Worm (Caenorhabditis elegans): ENCODE measurements around the gene ugt-29.

Gene ugt-29

DNA sequence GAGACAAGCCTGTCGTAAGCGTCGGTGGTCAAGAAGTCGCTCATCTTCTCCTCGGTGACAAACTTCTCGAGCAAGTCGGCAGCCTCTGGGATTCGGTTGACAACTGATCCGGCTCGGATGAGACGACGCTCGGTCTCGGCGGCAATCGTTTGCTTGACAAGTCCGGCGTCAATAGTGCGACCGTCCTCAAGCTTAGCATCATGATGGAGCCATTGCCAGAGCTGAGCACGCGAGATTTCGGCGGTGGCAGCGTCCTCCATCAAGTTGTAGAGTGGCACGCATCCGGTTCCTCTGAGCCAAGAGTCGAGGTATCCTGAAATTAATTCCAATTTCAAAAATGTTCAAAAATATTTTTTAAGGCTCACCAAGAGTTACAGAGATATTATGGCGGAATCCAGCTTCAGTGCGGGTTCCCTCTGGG, 25.1 kb upstream of the ugt-29 start:
- TF ChIP-seq ama-1 (optimal IDR thresholded peaks at IDR 0.05): peak; percentile 60
- TF ChIP-seq mef-2 (tag; optimal IDR thresholded peaks at IDR 0.05): no peak
- no peak for TF ChIP-seq efl-1 (optimal IDR thresholded peaks at IDR 0.05)
- peak in 1 of 2 experiments; percentile 93 for TF ChIP-seq efl-1 (GFP tag; optimal IDR thresholded peaks at IDR 0.05 in 1 of 2)
- TF ChIP-seq rnt-1 (tag; optimal IDR thresholded peaks at IDR 0.05): peak; percentile 9
- no peak for TF ChIP-seq ceh-8 (GFP tag; optimal IDR thresholded peaks at IDR 0.05)
- peak; percentile 97 for TF ChIP-seq aly-2 (tag; optimal IDR thresholded peaks at IDR 0.05)
- TF ChIP-seq nhr-90 (tag; optimal IDR thresholded peaks at IDR 0.05; ENCODE audit: poor library complexity): peak; percentile 56
- no peak for TF ChIP-seq vab-15 (tag; optimal IDR thresholded peaks at IDR 0.05)
- TF ChIP-seq lir-3 (tag; optimal IDR thresholded peaks at IDR 0.05; ENCODE audit: poor library complexity): peak; percentile 10
- TF ChIP-seq elt-2 (tag; optimal IDR thresholded peaks at IDR 0.05): peak; percentile 8

DNA sequence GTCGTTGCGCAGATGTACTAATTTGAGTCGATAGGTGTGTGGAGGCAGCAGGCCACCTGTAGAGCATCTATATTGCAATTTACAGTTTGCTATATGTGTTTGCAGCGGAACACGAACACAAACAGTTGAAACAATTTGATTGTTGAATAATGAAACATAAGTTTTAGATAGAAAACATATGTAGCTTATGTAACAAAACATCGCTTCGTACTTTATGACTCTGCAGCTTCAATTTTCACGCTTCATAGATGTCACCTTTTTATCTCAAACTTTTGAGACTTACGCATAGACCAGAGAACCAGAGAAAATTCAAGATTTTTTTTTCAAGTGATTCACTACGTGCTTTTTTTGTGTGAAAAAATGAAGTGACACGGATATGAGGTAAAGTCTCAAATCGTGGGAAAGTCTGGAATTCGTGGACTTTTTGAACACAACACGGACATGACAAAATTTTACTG, 24.5 kb upstream of the ugt-29 start, which contains the start of gene fbxb-72:
Gene fbxb-72, minus strand, starts transcription at position 58 of the 458 bp plus-strand sequence.
- TF ChIP-seq hlh-4 (tag; optimal IDR thresholded peaks at IDR 0.05) (no peak), efl-1 (optimal IDR thresholded peaks at IDR 0.05) (peak; percentile 37 to 38), efl-1 (GFP tag; optimal IDR thresholded peaks at IDR 0.05 in 1 of 2) (peak in 1 of 2 experiments; percentile 95), nhr-19 (GFP tag; conservative IDR thresholded peaks at IDR 0.05) (peak; percentile 70), swsn-7 (tag; optimal IDR thresholded peaks at IDR 0.05) (peak; percentile 7), nhr-47 (tag; optimal IDR thresholded peaks at IDR 0.05) (peak; percentile 68), lin-14 (GFP tag; optimal IDR thresholded peaks at IDR 0.05) (peak; percentile 71), lsy-2 (tag; optimal IDR thresholded peaks at IDR 0.05) (peak; percentile 51 to 58), snu-23 (GFP tag; optimal IDR thresholded peaks at IDR 0.05) (peak; percentile 78), unc-62 (GFP tag; optimal IDR thresholded peaks at IDR 0.05) (no peak), skn-1 (tag; optimal IDR thresholded peaks at IDR 0.05) (no peak), nhr-71 (tag; optimal IDR thresholded peaks at IDR 0.05) (peak; percentile 84), ztf-11 (tag; optimal IDR thresholded peaks at IDR 0.05) (peak in 1 of 2 experiments; percentile 5), nhr-84 (tag; optimal IDR thresholded peaks at IDR 0.05) (peak; percentile 59), fkh-8 (tag; optimal IDR thresholded peaks at IDR 0.05) (peak; percentile 46), nhr-20 (tag; optimal IDR thresholded peaks at IDR 0.05) (peak; percentile 51), ceh-88 (GFP tag; IDR thresholded peaks at IDR 0.05) (peak; percentile 38; the same call in 1 of the 2 replicates), ztf-4 (tag; optimal IDR thresholded peaks at IDR 0.05) (peak; percentile 85), efl-3 (GFP tag; optimal IDR thresholded peaks at IDR 0.05) (no peak), lin-39 (tag; optimal IDR thresholded peaks at IDR 0.05) (peak; percentile 37), sup-37 (GFP tag; optimal IDR thresholded peaks at IDR 0.05) (peak; percentile 55), aly-2 (tag; optimal IDR thresholded peaks at IDR 0.05) (peak; percentile 100), tlp-1 (tag; optimal IDR thresholded peaks at IDR 0.05) (no peak), rnt-1 (tag; optimal IDR thresholded peaks at IDR 0.05) (peak; percentile 53), lin-13 (GFP tag; optimal IDR thresholded peaks at IDR 0.05) (no peak), tbx-2 (tag; optimal IDR thresholded peaks at IDR 0.05) (peak; percentile 69), nhr-90 (tag; optimal IDR thresholded peaks at IDR 0.05; ENCODE audit: poor library complexity) (peak; percentile 76), lir-3 (tag; optimal IDR thresholded peaks at IDR 0.05; ENCODE audit: poor library complexity) (peak; percentile 47), unc-130 (tag; optimal IDR thresholded peaks at IDR 0.05) (no peak), elt-2 (tag; optimal IDR thresholded peaks at IDR 0.05) (peak; percentile 60), hlh-17 (GFP tag; optimal IDR thresholded peaks at IDR 0.05; ENCODE audit: borderline replicate concordance) (no peak), ama-1 (optimal IDR thresholded peaks at IDR 0.05) (peak; percentile 89), C16A3.4 (tag; optimal IDR thresholded peaks at IDR 0.05) (peak; percentile 92), nhr-11 (tag; optimal IDR thresholded peaks at IDR 0.05) (peak; percentile 17), jun-1 (tag; optimal IDR thresholded peaks at IDR 0.05) (peak; percentile 48), aha-1 (tag; optimal IDR thresholded peaks at IDR 0.05) (no peak), lin-35 (GFP tag; optimal IDR thresholded peaks at IDR 0.05) (peak in 1 of 2 experiments; percentile 85), irx-1 (tag; optimal IDR thresholded peaks at IDR 0.05) (peak; percentile 3), C04F5.9 (tag; optimal IDR thresholded peaks at IDR 0.05) (peak; percentile 21), nhr-28 (tag; optimal IDR thresholded peaks at IDR 0.05) (no peak), mef-2 (tag; optimal IDR thresholded peaks at IDR 0.05) (no peak), hpl-2 (GFP tag; optimal IDR thresholded peaks at IDR 0.05) (peak; percentile 75), elt-3 (tag; optimal IDR thresholded peaks at IDR 0.05) (peak in 2 of 6 experiments; percentile 12 to 20), zip-4 (GFP tag; optimal IDR thresholded peaks at IDR 0.05) (peak; percentile 23), ceh-82 (tag; optimal IDR thresholded peaks at IDR 0.05) (no peak)

Measured in whole organism, L1 larva.